Fruit fly (Drosophila melanogaster): Measurements from ENCODE around the gene CG17271.

CG17271 gene

DNA sequence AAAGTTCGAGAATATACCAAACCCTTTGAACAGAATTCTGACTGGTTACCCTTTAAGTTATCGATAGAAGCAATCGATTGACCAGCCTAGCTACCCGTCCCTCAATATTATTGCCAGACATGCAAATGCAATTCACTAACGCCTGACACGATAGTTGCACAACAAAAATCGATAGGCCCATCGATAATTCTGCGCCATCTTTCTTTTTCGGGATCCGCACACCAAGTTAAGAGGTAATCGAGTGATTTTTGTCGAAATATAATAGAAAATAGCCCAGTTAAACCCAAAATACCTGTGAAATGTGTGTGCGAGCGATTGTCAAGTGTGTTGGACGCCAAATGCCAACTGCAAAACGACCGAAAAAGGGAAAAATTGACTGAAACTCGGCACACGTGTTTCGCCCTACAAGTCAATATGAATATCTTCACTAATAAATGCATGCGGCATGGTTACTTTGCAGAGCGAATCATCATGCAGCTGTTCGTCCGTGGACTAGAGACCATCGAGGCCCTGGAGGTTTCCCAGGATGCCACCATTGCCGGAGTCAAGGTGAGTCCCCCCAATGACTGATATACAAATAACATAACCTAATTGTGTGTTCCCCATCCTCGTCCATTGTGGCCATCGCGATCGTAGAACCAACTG lies 28.9 kb upstream of the CG17271 start, which contains the start of gene RpS30 (continued):
- TF ChIP-seq B-H1 (GFP tag; IDR thresholded peaks at IDR 0.05) = no peak
- TF ChIP-seq CG17361 (GFP tag; IDR thresholded peaks at IDR 0.05) = 0 out of 3 replicates have a peak, but pooled peaks have one; percentile 25
- peak; percentile 72 for TF ChIP-seq nmo (GFP tag; optimal IDR thresholded peaks at IDR 0.05)
- TF ChIP-seq sim (GFP tag; IDR thresholded peaks at IDR 0.05) = no peak
- peak; percentile 98 for TF ChIP-seq CG16813 (GFP tag; IDR thresholded peaks at IDR 0.05; ENCODE audit: partially characterized antibody)
- 0 out of 2 replicates have a peak, but pooled peaks have one; percentile 11 for TF ChIP-seq CG32767 (GFP tag; IDR thresholded peaks at IDR 0.05)
- peak; percentile 96 for TF ChIP-seq HLH4C (GFP tag; IDR thresholded peaks at IDR 0.05; ENCODE audit: partially characterized antibody)
- no peak for TF ChIP-seq hth (optimal IDR thresholded peaks at IDR 0.05)
- TF ChIP-seq Doc3 (GFP tag; IDR thresholded peaks at IDR 0.05; ENCODE audit: partially characterized antibody) = peak; percentile 93
- TF ChIP-seq insv (GFP tag; optimal IDR thresholded peaks at IDR 0.05) = peak in 1 of 2 experiments; percentile 10
- TF ChIP-seq caup (GFP tag; optimal IDR thresholded peaks at IDR 0.05; ENCODE audit: severe bottlenecking) = peak; percentile 42
- peak; percentile 65 for TF ChIP-seq B-H2 (GFP tag; optimal IDR thresholded peaks at IDR 0.05)
- peak; percentile 4 for TF ChIP-seq repo (GFP tag; optimal IDR thresholded peaks at IDR 0.05)
- TF ChIP-seq Hmr (GFP tag; optimal IDR thresholded peaks at IDR 0.05) = peak; percentile 78
- TF ChIP-seq CG10274 (GFP tag; optimal IDR thresholded peaks at IDR 0.05) = no peak
- TF ChIP-seq BEAF-32 (GFP tag; optimal IDR thresholded peaks at IDR 0.05) = peak; percentile 98
- no peak; the same call in 1 of the 2 replicates for TF ChIP-seq lmd (GFP tag; IDR thresholded peaks at IDR 0.05)
- no peak for TF ChIP-seq CG15073 (GFP tag; optimal IDR thresholded peaks at IDR 0.05)
- TF ChIP-seq yki (optimal IDR thresholded peaks at IDR 0.05) = no peak
- TF ChIP-seq Med (GFP tag) = peak; percentile 93
- TF ChIP-seq Lpt (GFP tag; optimal IDR thresholded peaks at IDR 0.05) = no peak
- TF ChIP-seq TFAM (GFP tag; optimal IDR thresholded peaks at IDR 0.05) = no peak
- peak; percentile 94 for TF ChIP-seq gfzf (GFP tag; optimal IDR thresholded peaks at IDR 0.05)
- TF ChIP-seq Oli (tag; optimal IDR thresholded peaks at IDR 0.05) = no peak
- TF ChIP-seq CG3163 (GFP tag; optimal IDR thresholded peaks at IDR 0.05) = peak; percentile 10
- no peak for TF ChIP-seq CG43689 (GFP tag; IDR thresholded peaks at IDR 0.05)
- TF ChIP-seq CG13894 (tag; optimal IDR thresholded peaks at IDR 0.05) = peak; percentile 36
- peak; percentile 95 for TF ChIP-seq CG2116 (GFP tag; optimal IDR thresholded peaks at IDR 0.05)
- TF ChIP-seq CG11504 (tag; optimal IDR thresholded peaks at IDR 0.05) = peak; percentile 60
- TF ChIP-seq Nf-YC (tag; optimal IDR thresholded peaks at IDR 0.05) = peak; percentile 69
- peak; percentile 95 for TF ChIP-seq Dll (GFP tag; IDR thresholded peaks at IDR 0.05; ENCODE audit: partially characterized antibody)
- peak; percentile 74 for TF ChIP-seq CG4617 (GFP tag; optimal IDR thresholded peaks at IDR 0.05; ENCODE audit: borderline replicate concordance)
- TF ChIP-seq knrl (GFP tag; IDR thresholded peaks at IDR 0.05; ENCODE audit: partially characterized antibody) = peak; percentile 96
- TF ChIP-seq CG31441 (GFP tag; IDR thresholded peaks at IDR 0.05) = peak; percentile 49
- peak; percentile 53 for TF ChIP-seq Mes4 (GFP tag; optimal IDR thresholded peaks at IDR 0.05)
- no peak for TF ChIP-seq CG5180 (GFP tag; optimal IDR thresholded peaks at IDR 0.05)
- TF ChIP-seq Sox100B (GFP tag; optimal IDR thresholded peaks at IDR 0.05) = no peak
- TF ChIP-seq Fer2 (tag; optimal IDR thresholded peaks at IDR 0.05) = no peak
- TF ChIP-seq vnd (GFP tag; IDR thresholded peaks at IDR 0.05; ENCODE audit: partially characterized antibody) = peak; percentile 94
- TF ChIP-seq jing (GFP tag; optimal IDR thresholded peaks at IDR 0.05) = no peak
- no peak for TF ChIP-seq CG4820 (GFP tag; optimal IDR thresholded peaks at IDR 0.05)
- TF ChIP-seq dmrt11E (tag; optimal IDR thresholded peaks at IDR 0.05) = peak; percentile 48
- TF ChIP-seq dpn (GFP tag; optimal IDR thresholded peaks at IDR 0.05) = peak; percentile 29 to 46
- TF ChIP-seq gsb (GFP tag; IDR thresholded peaks at IDR 0.05) = no peak
- TF ChIP-seq ssp (GFP tag; IDR thresholded peaks at IDR 0.05) = no peak
- no peak for TF ChIP-seq tio (GFP tag; optimal IDR thresholded peaks at IDR 0.05)
- peak; percentile 98 for TF ChIP-seq bbx (GFP tag; IDR thresholded peaks at IDR 0.05; ENCODE audit: partially characterized antibody)
- no peak for TF ChIP-seq ken (GFP tag; IDR thresholded peaks at IDR 0.05)
- TF ChIP-seq lab (GFP tag; optimal IDR thresholded peaks at IDR 0.05) = peak; percentile 58
